Worm (Caenorhabditis elegans): ENCODE data around the gene T14B4.20.

T14B4.20 gene

DNA sequence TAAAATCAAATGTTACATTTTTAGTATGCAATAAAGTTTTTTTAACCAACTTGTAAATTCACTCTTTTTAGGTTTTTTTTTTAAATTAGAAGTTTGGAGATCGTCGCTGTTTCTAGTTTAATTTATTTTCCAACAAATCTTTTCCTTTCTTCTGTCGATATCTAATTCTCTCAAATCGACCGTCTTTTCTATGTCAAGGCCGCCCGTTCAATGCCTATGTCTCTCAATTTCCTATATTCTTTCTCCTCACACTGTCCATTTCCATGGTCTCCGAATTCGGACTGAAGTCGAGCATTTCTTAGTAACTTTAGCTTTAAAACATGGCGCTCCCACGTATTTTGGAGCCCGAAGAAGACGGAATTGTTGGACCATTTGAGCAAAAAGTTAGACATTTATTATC, at the start of gene T14B4.20, which contains the start of gene T14B4.5:
Gene T14B4.20 (plus strand): TSS at position 264 of the 400 bp plus-strand sequence.
Gene T14B4.5 (plus strand): TSS at position 226 of the 400 bp plus-strand sequence.
- no peak for TF ChIP-seq tra-4 (tag; optimal IDR thresholded peaks at IDR 0.05)
- no peak for TF ChIP-seq aly-1 (tag; optimal IDR thresholded peaks at IDR 0.05)
- no peak for TF ChIP-seq hmg-4 (GFP tag; optimal IDR thresholded peaks at IDR 0.05)
- TF ChIP-seq pes-1 (GFP tag; IDR thresholded peaks at IDR 0.05): no peak
- no peak for TF ChIP-seq ets-7 (tag; optimal IDR thresholded peaks at IDR 0.05)
- no peak for TF ChIP-seq F13C5.2 (tag; optimal IDR thresholded peaks at IDR 0.05)

DNA sequence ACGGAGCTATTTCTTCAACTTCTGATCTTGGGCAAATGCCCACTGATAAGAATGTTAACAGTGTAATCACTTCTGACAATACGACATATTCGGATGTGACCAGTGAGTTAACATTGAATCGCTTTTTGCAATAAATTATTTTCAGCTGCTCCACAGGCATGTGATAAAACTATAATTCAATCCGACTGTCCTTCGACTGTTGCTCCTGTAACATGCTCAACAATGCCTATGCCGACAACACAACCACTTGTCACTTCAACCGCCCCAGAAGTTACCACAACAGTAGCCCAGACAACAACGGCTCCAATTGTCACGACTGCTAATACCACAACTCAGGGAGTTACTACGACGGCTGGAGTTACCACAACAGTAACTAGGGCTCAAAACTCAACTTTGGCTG, 49.2 kb upstream of the T14B4.20 start:
- TF ChIP-seq aly-1 (tag; optimal IDR thresholded peaks at IDR 0.05) (no peak), scrt-1 (GFP tag; IDR thresholded peaks at IDR 0.05) (no peak), ceh-13 (GFP tag; optimal IDR thresholded peaks at IDR 0.05) (no peak), pes-1 (GFP tag; IDR thresholded peaks at IDR 0.05) (no peak), tbx-37 (GFP tag; conservative IDR thresholded peaks at IDR 0.05) (no peak), hmbx-1 (tag; optimal IDR thresholded peaks at IDR 0.05) (no peak), ceh-36 (tag; optimal IDR thresholded peaks at IDR 0.05) (no peak), F13C5.2 (tag; optimal IDR thresholded peaks at IDR 0.05) (no peak), tbx-11 (GFP tag; IDR thresholded peaks at IDR 0.05) (no peak), tra-4 (tag; optimal IDR thresholded peaks at IDR 0.05) (no peak), ets-7 (tag; optimal IDR thresholded peaks at IDR 0.05) (no peak), hnd-1 (tag; optimal IDR thresholded peaks at IDR 0.05) (no peak), sea-1 (GFP tag; conservative IDR thresholded peaks at IDR 0.05) (no peak), hmg-4 (GFP tag; optimal IDR thresholded peaks at IDR 0.05) (no peak), B0310.2 (tag; optimal IDR thresholded peaks at IDR 0.05) (no peak)

DNA sequence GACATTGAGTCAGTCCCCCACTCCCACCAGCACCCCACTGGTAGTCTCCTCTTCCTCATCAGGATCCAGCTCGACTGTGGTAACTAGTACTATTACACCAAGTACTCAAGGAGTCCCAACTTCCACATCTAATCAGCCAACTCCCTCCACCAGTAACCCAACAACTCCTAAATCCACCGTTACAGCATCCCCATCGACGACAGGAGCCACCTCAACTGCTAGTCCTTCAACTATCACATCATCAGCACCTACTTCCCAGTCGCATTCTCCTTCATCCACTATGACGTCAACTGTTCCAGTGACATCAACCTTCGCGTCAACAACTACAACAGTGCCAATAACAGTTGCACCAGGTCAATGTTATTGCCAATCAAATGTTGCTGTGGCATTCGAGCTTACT, 48.2 kb upstream of the T14B4.20 start:
- no peak for TF ChIP-seq ama-1 (optimal IDR thresholded peaks at IDR 0.05)
- TF ChIP-seq hnd-1 (tag; optimal IDR thresholded peaks at IDR 0.05): no peak
- TF ChIP-seq ceh-36 (tag; optimal IDR thresholded peaks at IDR 0.05): no peak
- TF ChIP-seq aly-1 (tag; optimal IDR thresholded peaks at IDR 0.05): no peak
- TF ChIP-seq ceh-13 (GFP tag; optimal IDR thresholded peaks at IDR 0.05): no peak
- TF ChIP-seq pes-1 (GFP tag; IDR thresholded peaks at IDR 0.05): no peak
- no peak for TF ChIP-seq tbx-11 (GFP tag; IDR thresholded peaks at IDR 0.05)
- no peak for TF ChIP-seq B0310.2 (tag; optimal IDR thresholded peaks at IDR 0.05)
- no peak for TF ChIP-seq scrt-1 (GFP tag; IDR thresholded peaks at IDR 0.05)
- no peak for TF ChIP-seq hmg-4 (GFP tag; optimal IDR thresholded peaks at IDR 0.05)
- no peak for TF ChIP-seq hmbx-1 (tag; optimal IDR thresholded peaks at IDR 0.05)
- no peak for TF ChIP-seq tra-4 (tag; optimal IDR thresholded peaks at IDR 0.05)
- no peak for TF ChIP-seq ets-7 (tag; optimal IDR thresholded peaks at IDR 0.05)

DNA sequence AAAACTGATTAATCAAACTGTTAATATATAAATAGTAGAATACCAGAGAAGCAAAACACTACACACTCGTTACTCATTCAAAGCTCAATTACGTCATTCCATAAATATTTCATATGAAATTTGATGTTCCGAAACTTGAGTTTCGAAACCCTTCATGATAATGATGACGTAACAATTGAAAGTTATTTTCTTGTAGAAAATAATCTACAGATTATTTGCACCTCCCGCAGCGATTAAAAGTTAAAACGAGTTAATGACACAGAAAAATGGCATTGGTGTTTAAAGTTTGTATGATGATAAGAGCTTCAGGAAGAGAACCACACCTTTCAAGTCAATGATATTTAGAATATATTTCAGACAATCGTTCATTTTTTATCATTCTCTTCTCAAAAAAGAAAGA, 42.8 kb upstream of the T14B4.20 start, which contains the start of gene H43E16.1:
Gene H43E16.1 (plus strand): TSS at position 375 of the 400 bp plus-strand sequence.
- TF ChIP-seq ceh-13 (GFP tag; optimal IDR thresholded peaks at IDR 0.05) (no peak), sea-1 (GFP tag; conservative IDR thresholded peaks at IDR 0.05) (no peak), ets-7 (tag; optimal IDR thresholded peaks at IDR 0.05) (no peak)

DNA sequence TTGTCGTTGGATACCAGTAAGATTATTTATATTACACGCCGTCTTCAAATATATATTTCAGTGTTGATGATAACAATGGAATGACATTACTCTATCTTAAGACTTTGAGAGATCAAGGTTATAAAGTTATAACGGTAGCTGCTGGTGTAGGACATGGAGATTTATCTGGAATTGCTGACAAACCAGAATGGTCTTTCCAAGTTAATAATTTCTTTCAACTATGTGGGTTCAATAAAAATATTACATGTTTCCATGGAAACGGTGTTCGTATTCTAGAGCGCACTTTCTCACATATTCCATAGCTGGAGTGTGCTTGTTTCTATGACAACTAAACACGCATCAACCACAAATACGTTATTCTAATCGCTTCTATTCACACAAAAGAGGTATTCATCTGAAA, 37.0 kb upstream of the T14B4.20 start, which contains the start of gene ift-74:
Gene ift-74 (plus strand): TSS at position 301 of the 400 bp plus-strand sequence.
- no peak for TF ChIP-seq aly-1 (tag; optimal IDR thresholded peaks at IDR 0.05)
- no peak for TF ChIP-seq flt-1 (GFP tag; IDR thresholded peaks at IDR 0.05)
- no peak for TF ChIP-seq F13C5.2 (tag; optimal IDR thresholded peaks at IDR 0.05)
- TF ChIP-seq B0310.2 (tag; optimal IDR thresholded peaks at IDR 0.05): no peak
- no peak for TF ChIP-seq hmg-4 (GFP tag; optimal IDR thresholded peaks at IDR 0.05)
- no peak for TF ChIP-seq tra-4 (tag; optimal IDR thresholded peaks at IDR 0.05)
- no peak for TF ChIP-seq ets-7 (tag; optimal IDR thresholded peaks at IDR 0.05)
- no peak for TF ChIP-seq sea-1 (GFP tag; conservative IDR thresholded peaks at IDR 0.05)
- no peak for TF ChIP-seq ceh-13 (GFP tag; optimal IDR thresholded peaks at IDR 0.05)
- no peak for TF ChIP-seq tbx-37 (GFP tag; conservative IDR thresholded peaks at IDR 0.05)
- no peak for TF ChIP-seq hnd-1 (tag; optimal IDR thresholded peaks at IDR 0.05)
- TF ChIP-seq ama-1 (optimal IDR thresholded peaks at IDR 0.05): no peak
- TF ChIP-seq tbx-11 (GFP tag; IDR thresholded peaks at IDR 0.05): no peak

DNA sequence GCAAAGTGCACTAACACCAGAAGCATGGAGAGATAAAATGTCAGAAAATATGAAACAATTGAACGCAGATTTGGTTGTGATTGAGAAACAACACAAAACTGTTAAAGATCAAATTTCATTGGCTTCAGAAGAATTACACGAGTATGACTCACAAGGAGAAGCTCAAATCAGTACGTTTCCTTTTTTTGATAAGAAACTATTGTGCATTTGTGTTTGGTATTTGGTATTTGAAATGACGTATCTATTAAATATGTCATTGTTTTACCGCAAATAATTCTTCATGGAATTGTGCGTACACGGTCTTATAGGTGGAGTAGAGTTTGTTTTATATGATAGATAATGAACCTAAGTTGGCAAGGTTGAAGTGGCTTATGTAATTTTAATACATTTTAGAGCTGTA, 35.2 kb upstream of the T14B4.20 start:
- TF ChIP-seq ama-1 (optimal IDR thresholded peaks at IDR 0.05): no peak
- TF ChIP-seq ceh-36 (tag; optimal IDR thresholded peaks at IDR 0.05): no peak
- TF ChIP-seq sea-1 (GFP tag; conservative IDR thresholded peaks at IDR 0.05): no peak
- no peak for TF ChIP-seq hnd-1 (tag; optimal IDR thresholded peaks at IDR 0.05)
- TF ChIP-seq ets-7 (tag; optimal IDR thresholded peaks at IDR 0.05): no peak
- no peak for TF ChIP-seq F13C5.2 (tag; optimal IDR thresholded peaks at IDR 0.05)
- TF ChIP-seq hmbx-1 (tag; optimal IDR thresholded peaks at IDR 0.05): no peak
- no peak for TF ChIP-seq pes-1 (GFP tag; IDR thresholded peaks at IDR 0.05)
- no peak for TF ChIP-seq aly-1 (tag; optimal IDR thresholded peaks at IDR 0.05)
- no peak for TF ChIP-seq scrt-1 (GFP tag; IDR thresholded peaks at IDR 0.05)
- no peak for TF ChIP-seq tbx-37 (GFP tag; conservative IDR thresholded peaks at IDR 0.05)
- no peak for TF ChIP-seq B0310.2 (tag; optimal IDR thresholded peaks at IDR 0.05)
- TF ChIP-seq ceh-13 (GFP tag; optimal IDR thresholded peaks at IDR 0.05): no peak
- TF ChIP-seq tbx-11 (GFP tag; IDR thresholded peaks at IDR 0.05): no peak
- no peak for TF ChIP-seq hmg-4 (GFP tag; optimal IDR thresholded peaks at IDR 0.05)
- TF ChIP-seq flt-1 (GFP tag; IDR thresholded peaks at IDR 0.05): no peak
- no peak for TF ChIP-seq tra-4 (tag; optimal IDR thresholded peaks at IDR 0.05)

DNA sequence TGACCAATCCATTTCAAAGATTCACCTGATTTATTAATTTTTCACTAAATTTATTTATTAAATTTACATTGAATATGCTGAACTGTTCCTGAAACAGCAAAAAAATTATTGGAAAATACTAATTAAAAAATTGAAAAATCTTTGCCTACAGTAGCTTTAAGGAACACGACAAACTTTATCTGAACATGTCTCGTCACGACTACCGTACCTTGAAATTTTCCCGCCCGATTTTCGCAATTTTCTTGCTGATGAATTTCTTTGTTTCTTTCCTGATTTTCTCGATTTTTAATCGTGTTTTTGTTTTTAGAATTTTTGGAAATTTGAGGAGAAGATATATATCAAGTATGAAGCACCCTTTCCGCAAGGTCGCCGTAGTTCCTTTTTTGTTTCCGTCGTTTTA, 33.8 kb upstream of the T14B4.20 start:
- TF ChIP-seq tbx-11 (GFP tag; IDR thresholded peaks at IDR 0.05): no peak
- no peak for TF ChIP-seq flt-1 (GFP tag; IDR thresholded peaks at IDR 0.05)
- TF ChIP-seq ceh-36 (tag; optimal IDR thresholded peaks at IDR 0.05): no peak
- TF ChIP-seq B0310.2 (tag; optimal IDR thresholded peaks at IDR 0.05): no peak
- no peak for TF ChIP-seq pes-1 (GFP tag; IDR thresholded peaks at IDR 0.05)
- no peak for TF ChIP-seq hmg-4 (GFP tag; optimal IDR thresholded peaks at IDR 0.05)
- TF ChIP-seq ets-7 (tag; optimal IDR thresholded peaks at IDR 0.05): no peak

All from whole organism, early embryonic.